Worm (Caenorhabditis elegans) whole organism, mixed stage, embryonic: ENCODE measurements around the gene sir-2.3.

Experiments used
- M03D4.4 ChIP-seq: sonication (generic microtip); optimal IDR thresholded peaks from 2 replicates; lab custom pipeline; 2017; ENCODE audit warnings: mild to moderate bottlenecking, missing genetic modification characterization, missing compliant biosample characterization
- bed-3 ChIP-seq: fragments of 200-800 bp; sonication (Bioruptor generic); optimal IDR thresholded peaks from 3 replicates; lab custom pipeline; 2018; ENCODE audit warnings: mild to moderate bottlenecking, missing genetic modification characterization, moderate library complexity, missing compliant biosample characterization
- blmp-1 ChIP-seq: fragments of 150-350 bp; optimal IDR thresholded peaks from 2 replicates; lab custom pipeline; 2014; ENCODE audit warnings: missing biosample characterization, missing genetic modification characterization
- ceh-39 ChIP-seq: fragments of 150-350 bp; optimal IDR thresholded peaks from 2 replicates; lab custom pipeline; 2014; ENCODE audit warnings: missing biosample characterization, missing genetic modification characterization
- ceh-43 ChIP-seq: fragments of 200-800 bp; sonication (Bioruptor generic); optimal IDR thresholded peaks from 2 replicates; lab custom pipeline; 2018; ENCODE audit warnings: mild to moderate bottlenecking, missing genetic modification characterization, moderate library complexity, missing compliant biosample characterization
- ceh-83 ChIP-seq: fragments of 200-800 bp; sonication (Bioruptor generic); optimal IDR thresholded peaks from 2 replicates; lab custom pipeline; 2018; ENCODE audit warnings: mild to moderate bottlenecking, missing genetic modification characterization, missing compliant biosample characterization
- ces-1 ChIP-seq: fragments of 150-350 bp; optimal IDR thresholded peaks from 2 replicates; lab custom pipeline; 2014; ENCODE audit warnings: missing biosample characterization, missing genetic modification reagents, missing genetic modification characterization
- cnd-1 ChIP-seq: fragments of 200-800 bp; sonication (Bioruptor generic); optimal IDR thresholded peaks from 2 replicates; lab custom pipeline; 2018; ENCODE audit warnings: mild to moderate bottlenecking, missing genetic modification characterization, missing compliant biosample characterization
- drap-1 ChIP-seq: fragments of 200-800 bp; sonication (Bioruptor generic); optimal IDR thresholded peaks from 3 replicates; lab custom pipeline; 2018; ENCODE audit warnings: mild to moderate bottlenecking, missing genetic modification characterization, missing compliant biosample characterization
- elt-1 ChIP-seq: sonication (generic microtip); optimal IDR thresholded peaks from 2 replicates; lab custom pipeline; 2017; ENCODE audit warnings: missing genetic modification characterization, mild to moderate bottlenecking, missing compliant biosample characterization, antibody characterized with exemption, moderate library complexity, borderline replicate concordance; ENCODE audit not compliant: insufficient read depth
- elt-3 ChIP-seq: fragments of 150-350 bp; optimal IDR thresholded peaks from 2 replicates; lab custom pipeline; 2014; ENCODE audit warnings: missing biosample characterization, missing genetic modification characterization
- flh-1 ChIP-seq: fragments of 200-800 bp; sonication (Bioruptor generic); optimal IDR thresholded peaks from 2 replicates; lab custom pipeline; 2018; ENCODE audit warnings: mild to moderate bottlenecking, missing genetic modification characterization, moderate library complexity, missing compliant biosample characterization
- ham-2 ChIP-seq: fragments of 200-800 bp; sonication (Bioruptor generic); optimal IDR thresholded peaks from 2 replicates; lab custom pipeline; 2018; ENCODE audit warnings: mild to moderate bottlenecking, missing genetic modification characterization, missing compliant biosample characterization
- hlh-1 ChIP-seq: fragments of 150-350 bp; optimal IDR thresholded peaks from 2 replicates; lab custom pipeline; 2014; ENCODE audit warnings: missing biosample characterization, missing genetic modification reagents, missing genetic modification characterization
- lin-13 ChIP-seq: fragments of 150-350 bp; optimal IDR thresholded peaks from 2 replicates; lab custom pipeline; 2014; ENCODE audit warnings: missing biosample characterization, missing genetic modification characterization
- lin-32 ChIP-seq: fragments of 200-800 bp; sonication (Bioruptor generic); optimal IDR thresholded peaks from 2 replicates; lab custom pipeline; 2018; ENCODE audit warnings: mild to moderate bottlenecking, missing genetic modification characterization, missing compliant biosample characterization
- lsy-2 ChIP-seq: fragments of 150-350 bp; optimal IDR thresholded peaks from 2 replicates; lab custom pipeline; 2014; ENCODE audit warnings: missing biosample characterization, missing genetic modification characterization
- mab-5 ChIP-seq: fragments of 150-350 bp; optimal IDR thresholded peaks from 2 replicates; lab custom pipeline; 2014; ENCODE audit warnings: missing biosample characterization, missing genetic modification characterization
- mep-1 ChIP-seq: fragments of 150-350 bp; optimal IDR thresholded peaks from 2 replicates; lab custom pipeline; 2017; ENCODE audit warnings: missing biosample characterization, missing genetic modification reagents, missing genetic modification characterization, inconsistent platforms
- mls-2 ChIP-seq: sonication (generic microtip); optimal IDR thresholded peaks from 2 replicates; lab custom pipeline; 2016; ENCODE audit warnings: mild to moderate bottlenecking, missing genetic modification characterization, moderate library complexity, missing compliant biosample characterization
- nhr-12 ChIP-seq: fragments of 150-350 bp; optimal IDR thresholded peaks from 2 replicates; lab custom pipeline; 2014; ENCODE audit warnings: missing biosample characterization, missing genetic modification characterization
- nhr-2 ChIP-seq: fragments of 150-350 bp; optimal IDR thresholded peaks from 2 replicates; lab custom pipeline; 2014; ENCODE audit warnings: missing biosample characterization, missing genetic modification characterization
- nhr-237 ChIP-seq: fragments of 150-350 bp; optimal IDR thresholded peaks from 2 replicates; lab custom pipeline; 2014; ENCODE audit warnings: missing biosample characterization, missing genetic modification characterization
- nhr-28 ChIP-seq: fragments of 150-350 bp; optimal IDR thresholded peaks from 2 replicates; lab custom pipeline; 2014; ENCODE audit warnings: missing biosample characterization, missing genetic modification characterization
- nhr-76 ChIP-seq: sonication (generic microtip); optimal IDR thresholded peaks from 2 replicates; lab custom pipeline; 2017; ENCODE audit warnings: missing biosample characterization, missing genetic modification characterization
- pha-4 ChIP-seq: fragments of 150-350 bp; optimal IDR thresholded peaks from 2 replicates; lab custom pipeline; 2018; ENCODE audit warnings: missing biosample characterization, missing genetic modification reagents, missing genetic modification characterization
- sem-2 ChIP-seq: fragments of 200-800 bp; sonication (Bioruptor generic); optimal IDR thresholded peaks from 2 replicates; lab custom pipeline; 2018; ENCODE audit warnings: mild to moderate bottlenecking, missing genetic modification characterization, missing compliant biosample characterization
- snpc-4 ChIP-seq: fragments of 150-350 bp; optimal IDR thresholded peaks from 2 replicates; lab custom pipeline; 2014; ENCODE audit warnings: missing biosample characterization, missing genetic modification characterization
- sptf-1 ChIP-seq: sonication (generic microtip); optimal IDR thresholded peaks from 2 replicates; lab custom pipeline; 2017; ENCODE audit warnings: mild to moderate bottlenecking, missing genetic modification characterization, moderate library complexity, missing compliant biosample characterization
- tbx-8 ChIP-seq: fragments of 200-800 bp; sonication (Bioruptor generic); optimal IDR thresholded peaks from 2 replicates; lab custom pipeline; 2018; ENCODE audit warnings: mild to moderate bottlenecking, missing genetic modification characterization, moderate library complexity, missing compliant biosample characterization
- unc-120 ChIP-seq: sonication (generic microtip); optimal IDR thresholded peaks from 2 replicates; lab custom pipeline; 2017; ENCODE audit warnings: missing genetic modification characterization, missing compliant biosample characterization; ENCODE audit not compliant: poor library complexity, severe bottlenecking
- unc-39 ChIP-seq: fragments of 150-350 bp; optimal IDR thresholded peaks from 2 replicates; lab custom pipeline; 2014; ENCODE audit warnings: missing biosample characterization, missing genetic modification characterization
- unc-62 ChIP-seq: fragments of 150-350 bp; optimal IDR thresholded peaks from 2 replicates; lab custom pipeline; 2014; ENCODE audit warnings: missing biosample characterization, missing genetic modification reagents, missing genetic modification characterization
- zip-8 ChIP-seq: fragments of 150-350 bp; optimal IDR thresholded peaks from 2 replicates; lab custom pipeline; 2014; ENCODE audit warnings: missing biosample characterization, missing genetic modification characterization
- ztf-11 ChIP-seq: fragments of 150-350 bp; optimal IDR thresholded peaks from 2 replicates; lab custom pipeline; 2014; ENCODE audit warnings: missing biosample characterization, missing genetic modification characterization

The sir-2.3 gene

DNA sequence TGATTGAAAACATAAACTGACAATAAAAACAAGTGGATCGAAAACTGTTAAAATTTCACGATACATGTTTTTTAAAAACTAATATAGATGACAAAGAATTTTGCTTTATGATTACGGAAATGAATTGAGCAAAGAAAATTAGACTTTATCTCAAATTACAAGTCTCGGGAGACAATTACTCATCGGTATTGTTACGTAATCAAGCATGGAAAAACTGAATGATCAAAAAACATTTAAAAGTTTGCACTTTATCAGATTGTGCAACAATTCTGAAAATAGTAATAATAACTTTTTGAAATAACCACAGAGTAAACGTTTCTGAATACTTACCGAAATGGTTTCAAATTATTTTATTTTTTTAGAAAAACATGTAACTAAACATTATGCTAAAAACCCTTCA lies 25.7 kb upstream of the sir-2.3 start, which contains the start of gene srd-43:
Gene srd-43, minus strand, starts transcription at position 66 of the 400 bp plus-strand sequence.
- TF ChIP-seq snpc-4 (tag; lab: Kevin White, UChicago) (no peak), M03D4.4 (tag; lab: Kevin White, UChicago) (no peak), zip-8 (tag; lab: Kevin White, UChicago) (peak; percentile 92), ces-1 (no peak), bed-3 (GFP tag; lab: Kevin White, UChicago) (no peak)

DNA sequence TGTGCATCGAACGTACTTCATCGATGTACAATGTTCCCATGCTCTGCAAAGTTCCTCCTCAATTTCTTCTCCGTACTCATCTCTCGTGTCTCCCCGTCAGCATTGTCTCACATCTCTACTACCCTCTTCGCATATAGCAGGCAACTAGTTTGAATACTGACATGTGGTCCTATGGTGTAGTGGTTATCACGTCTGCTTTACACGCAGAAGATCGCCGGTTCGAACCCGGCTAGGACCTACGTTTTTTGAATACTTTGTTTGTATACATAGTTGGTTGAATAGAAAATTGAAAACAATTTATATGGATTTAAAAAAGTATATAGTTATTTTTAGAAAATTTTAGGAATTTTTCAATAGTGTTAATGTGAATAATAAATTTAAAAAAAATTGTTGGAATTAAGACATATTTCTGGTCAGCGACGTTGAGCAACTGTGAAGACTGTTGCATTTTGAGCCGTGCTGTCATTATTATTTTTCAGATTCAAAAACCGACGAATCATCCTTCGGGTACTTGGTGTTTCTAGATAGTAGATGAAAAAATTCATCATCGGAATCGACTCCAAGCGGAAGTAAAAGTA lies 24.5 kb upstream of the sir-2.3 start:
- peak; percentile 83 for TF ChIP-seq flh-1 (GFP tag; lab: Kevin White, UChicago)
- TF ChIP-seq cnd-1 (tag; lab: Kevin White, UChicago), result peak; percentile 96
- peak; percentile 90 for TF ChIP-seq bed-3 (GFP tag; lab: Kevin White, UChicago)
- peak; percentile 96 for TF ChIP-seq drap-1 (GFP tag; lab: Kevin White, UChicago)
- peak; percentile 78 for TF ChIP-seq lin-13 (tag; lab: Kevin White, UChicago)
- no peak for TF ChIP-seq elt-1 (tag; lab: Kevin White, UChicago)
- peak; percentile 55 for TF ChIP-seq ztf-11 (tag; lab: Kevin White, UChicago)
- no peak for TF ChIP-seq nhr-2 (tag; lab: Kevin White, UChicago)
- TF ChIP-seq ceh-43, result peak; percentile 93
- peak; percentile 89 for TF ChIP-seq tbx-8 (GFP tag; lab: Kevin White, UChicago)
- TF ChIP-seq mab-5, result peak; percentile 56
- peak; percentile 91 for TF ChIP-seq sem-2
- TF ChIP-seq ham-2, result peak; percentile 94
- TF ChIP-seq ceh-39, result peak; percentile 37
- peak; percentile 88 for TF ChIP-seq pha-4 (tag; lab: Kevin White, UChicago)
- TF ChIP-seq lsy-2 (tag; lab: Kevin White, UChicago), result peak; percentile 47
- peak; percentile 79 for TF ChIP-seq nhr-237 (tag; lab: Kevin White, UChicago)
- TF ChIP-seq unc-120, result peak; percentile 93
- TF ChIP-seq sptf-1 (tag; lab: Kevin White, UChicago), result peak; percentile 97
- peak; percentile 78 for TF ChIP-seq hlh-1
- peak; percentile 96 for TF ChIP-seq mls-2 (tag; lab: Kevin White, UChicago)
- TF ChIP-seq lin-32 (GFP tag; lab: Kevin White, UChicago), result peak; percentile 90
- TF ChIP-seq ces-1, result peak; percentile 62
- no peak for TF ChIP-seq zip-8 (tag; lab: Kevin White, UChicago)
- no peak for TF ChIP-seq nhr-12 (tag; lab: Kevin White, UChicago)
- TF ChIP-seq elt-3 (tag; lab: Kevin White, UChicago), result peak; percentile 59
- peak; percentile 25 for TF ChIP-seq unc-39
- peak; percentile 96 for TF ChIP-seq M03D4.4 (tag; lab: Kevin White, UChicago)
- TF ChIP-seq ceh-83 (GFP tag; lab: Kevin White, UChicago), result peak; percentile 99
- no peak for TF ChIP-seq snpc-4 (tag; lab: Kevin White, UChicago)
- peak; percentile 90 for TF ChIP-seq mep-1 (tag; lab: Kevin White, UChicago)
- peak; percentile 86 for TF ChIP-seq unc-62
- TF ChIP-seq blmp-1 (tag; lab: Kevin White, UChicago), result no peak
- TF ChIP-seq nhr-76 (tag; lab: Kevin White, UChicago), result no peak
- peak; percentile 20 for TF ChIP-seq nhr-28 (tag; lab: Kevin White, UChicago)

DNA sequence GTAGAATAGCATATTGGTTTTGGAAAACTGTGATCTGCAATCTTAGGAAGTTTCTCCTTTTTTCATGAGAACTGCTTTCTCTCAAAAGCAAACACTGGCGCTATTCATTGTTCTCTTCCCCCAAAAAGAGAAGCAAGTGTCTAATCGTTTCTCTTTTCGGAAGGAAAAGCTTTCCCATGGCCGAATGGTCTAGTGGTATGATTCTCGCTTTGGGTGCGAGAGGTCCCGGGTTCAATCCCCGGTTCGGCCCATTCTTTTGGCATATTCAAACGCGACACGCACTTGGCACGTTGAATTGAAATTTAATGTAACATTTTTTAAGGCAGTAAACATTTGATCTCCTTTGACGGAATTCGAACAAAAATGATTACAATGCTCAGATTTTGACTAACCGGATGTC lies 23.6 kb upstream of the sir-2.3 start:
- TF ChIP-seq unc-120 (no peak), blmp-1 (tag; lab: Kevin White, UChicago) (no peak), mep-1 (tag; lab: Kevin White, UChicago) (no peak), M03D4.4 (tag; lab: Kevin White, UChicago) (no peak), unc-39 (no peak), mls-2 (tag; lab: Kevin White, UChicago) (no peak), elt-3 (tag; lab: Kevin White, UChicago) (no peak), zip-8 (tag; lab: Kevin White, UChicago) (no peak), bed-3 (GFP tag; lab: Kevin White, UChicago) (no peak), unc-62 (no peak), sem-2 (no peak), ces-1 (no peak), snpc-4 (tag; lab: Kevin White, UChicago) (no peak), mab-5 (no peak)
